Worm (Caenorhabditis elegans): ENCODE measurements around the gene C52B9.4.

The C52B9.4 gene

DNA sequence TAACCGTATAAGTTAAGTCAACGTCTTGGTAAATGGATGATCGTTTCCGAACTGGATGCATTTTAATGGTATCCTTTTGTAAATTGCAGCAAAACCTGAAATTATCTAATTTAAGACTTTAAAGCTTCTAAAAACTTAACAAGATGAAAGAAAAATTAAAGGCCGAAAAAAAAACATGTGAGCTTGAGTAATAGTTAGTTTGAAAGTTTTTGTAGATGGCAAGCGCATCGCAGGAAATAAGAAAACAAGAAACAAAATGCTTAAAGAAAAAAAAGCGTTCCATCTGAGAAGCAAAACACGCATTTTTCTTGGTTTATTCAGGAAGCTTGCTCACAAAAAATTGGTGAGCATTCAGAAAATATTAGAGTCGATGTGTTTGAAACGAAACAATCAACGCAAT lies 24.7 kb upstream of the C52B9.4 start, which contains the start of gene rab-37:
TSS of gene rab-37 (minus strand) at position 101 of the 400 bp plus-strand sequence.
- TF ChIP-seq sptf-2 (GFP tag; optimal IDR thresholded peaks at IDR 0.05) (no peak), ztf-28 (GFP tag; IDR thresholded peaks at IDR 0.05) (no peak), F52B5.7 (tag; optimal IDR thresholded peaks at IDR 0.05) (no peak), ceh-58 (GFP tag; IDR thresholded peaks at IDR 0.05) (no peak)

DNA sequence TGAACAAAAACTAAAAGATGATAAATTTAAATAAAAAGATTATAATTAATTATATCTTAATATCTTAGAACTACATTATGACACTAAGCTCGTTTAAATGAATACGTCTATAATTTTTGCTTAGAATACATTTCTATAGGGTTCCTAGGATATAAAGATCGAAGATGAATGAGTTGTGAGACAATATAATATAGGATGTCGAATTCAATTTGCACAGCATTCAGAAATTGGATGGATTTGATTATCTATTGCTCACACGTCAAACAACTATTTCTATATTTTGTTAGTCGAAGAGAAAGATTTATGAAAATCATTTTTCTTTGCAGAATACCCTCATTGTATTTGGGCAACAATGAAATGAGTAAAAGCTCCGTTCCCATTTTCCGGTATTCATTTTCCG lies 21.5 kb upstream of the C52B9.4 start:
- no peak for TF ChIP-seq F23B12.7 (tag; optimal IDR thresholded peaks at IDR 0.05; ENCODE audit: insufficient read depth)
- TF ChIP-seq Y56A3A.18 (GFP tag; IDR thresholded peaks at IDR 0.05), result no peak
- no peak for TF ChIP-seq tbp1 (GFP tag; optimal IDR thresholded peaks at IDR 0.05)
- TF ChIP-seq unc-130 (GFP tag; optimal IDR thresholded peaks at IDR 0.05), result no peak
- no peak for TF ChIP-seq nhr-179 (tag; optimal IDR thresholded peaks at IDR 0.05)
- no peak for TF ChIP-seq B0035.1 (tag; optimal IDR thresholded peaks at IDR 0.05)
- no peak for TF ChIP-seq ztf-26 (tag; optimal IDR thresholded peaks at IDR 0.05)
- TF ChIP-seq Y79H2A.3 (GFP tag; conservative IDR thresholded peaks at IDR 0.05), result no peak
- no peak for TF ChIP-seq F55B11.4 (tag; optimal IDR thresholded peaks at IDR 0.05; ENCODE audit: borderline replicate concordance, insufficient read depth)
- TF ChIP-seq snpc-4 (GFP tag; optimal IDR thresholded peaks at IDR 0.05), result no peak
- TF ChIP-seq snpc-4 (tag; optimal IDR thresholded peaks at IDR 0.05), result no peak
- no peak for TF ChIP-seq B0261.1 (tag; optimal IDR thresholded peaks at IDR 0.05)
- no peak for TF ChIP-seq F22D6.2 (tag; optimal IDR thresholded peaks at IDR 0.05)
- no peak for TF ChIP-seq C06A6.2 (GFP tag; conservative IDR thresholded peaks at IDR 0.05)
- no peak for TF ChIP-seq dpff-1 (tag; optimal IDR thresholded peaks at IDR 0.05)
- TF ChIP-seq ceh-100 (GFP tag; IDR thresholded peaks at IDR 0.05), result no peak
- TF ChIP-seq pbrm-1 (GFP tag; IDR thresholded peaks at IDR 0.05), result no peak
- TF ChIP-seq K12H6.12 (tag; optimal IDR thresholded peaks at IDR 0.05), result no peak
- no peak for TF ChIP-seq snpc-1.1 (tag; optimal IDR thresholded peaks at IDR 0.05; ENCODE audit: insufficient read depth)
- TF ChIP-seq ekl-4 (GFP tag; IDR thresholded peaks at IDR 0.05), result no peak
- TF ChIP-seq mes-4 (tag; optimal IDR thresholded peaks at IDR 0.05), result no peak

DNA sequence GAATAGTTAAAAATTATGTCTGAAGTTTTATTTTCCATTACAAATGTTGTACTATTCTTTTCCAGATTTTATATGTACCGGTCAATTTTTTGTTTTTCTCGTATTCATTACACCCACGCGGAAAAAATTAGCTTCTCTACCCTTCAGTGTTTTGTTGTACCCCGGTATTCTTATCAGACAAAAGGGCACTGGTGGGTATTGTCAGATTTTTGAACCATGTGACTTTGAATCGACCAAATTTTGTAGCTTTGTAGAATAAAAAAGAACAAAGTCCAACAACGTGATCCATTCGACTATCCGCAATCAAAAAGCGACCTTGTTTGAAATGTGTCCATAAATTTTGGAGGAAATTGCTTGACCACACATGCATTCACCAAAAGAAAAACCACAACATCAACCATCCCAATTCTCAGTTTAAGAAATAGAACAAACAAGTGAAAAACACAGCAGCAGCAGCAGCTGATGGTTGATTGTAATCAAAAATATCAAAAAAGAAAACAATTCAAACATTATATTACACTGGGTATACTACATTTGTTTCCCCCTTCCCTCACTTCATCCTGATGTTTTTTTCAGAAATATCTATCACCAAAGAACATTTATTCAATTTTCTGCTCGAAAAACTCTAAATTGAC lies 15.8 kb upstream of the C52B9.4 start:
- 0 out of 2 replicates have a peak, but pooled peaks have one; percentile 35 for TF ChIP-seq Y53G8AR.9 (GFP tag; conservative IDR thresholded peaks at IDR 0.05)
- no peak for TF ChIP-seq ztf-22 (GFP tag; optimal IDR thresholded peaks at IDR 0.05)

ce11 chrX:4245124-4245523 lies 15.3 kb upstream of the C52B9.4 start:
- TF ChIP-seq cebp-1 (GFP tag; IDR thresholded peaks at IDR 0.05) (0 out of 2 replicates have a peak, but pooled peaks have one; percentile 16), cebp-1 (tag; optimal IDR thresholded peaks at IDR 0.05) (peak; percentile 41), hrde-1 (tag; optimal IDR thresholded peaks at IDR 0.05; ENCODE audit: borderline replicate concordance) (no peak), let-607 (tag; optimal IDR thresholded peaks at IDR 0.05) (peak in 1 of 2 experiments; percentile 56), lin-26 (GFP tag; IDR thresholded peaks at IDR 0.05) (peak; percentile 33; the same call in 1 of the 2 replicates), B0336.3 (GFP tag; IDR thresholded peaks at IDR 0.05) (no peak), C17E4.6 (GFP tag; IDR thresholded peaks at IDR 0.05) (no peak), nfyb-1 (GFP tag; IDR thresholded peaks at IDR 0.05) (0 out of 2 replicates have a peak, but pooled peaks have one; percentile 15), lin-35 (GFP tag; optimal IDR thresholded peaks at IDR 0.05) (no peak), atf-7 (tag; optimal IDR thresholded peaks at IDR 0.05) (peak; percentile 49), unc-62 (GFP tag; optimal IDR thresholded peaks at IDR 0.05) (peak; percentile 8), ekl-4 (GFP tag; IDR thresholded peaks at IDR 0.05) (no peak), chd-7 (tag; optimal IDR thresholded peaks at IDR 0.05) (peak; percentile 1), Y79H2A.3 (GFP tag; conservative IDR thresholded peaks at IDR 0.05) (no peak), ceh-40 (GFP tag; IDR thresholded peaks at IDR 0.05) (no peak), nhr-80 (tag; optimal IDR thresholded peaks at IDR 0.05) (peak; percentile 87)

Measured in whole organism, young adult.